Worm (Caenorhabditis elegans): ENCODE data around the gene ran-5.

The ran-5 gene

DNA sequence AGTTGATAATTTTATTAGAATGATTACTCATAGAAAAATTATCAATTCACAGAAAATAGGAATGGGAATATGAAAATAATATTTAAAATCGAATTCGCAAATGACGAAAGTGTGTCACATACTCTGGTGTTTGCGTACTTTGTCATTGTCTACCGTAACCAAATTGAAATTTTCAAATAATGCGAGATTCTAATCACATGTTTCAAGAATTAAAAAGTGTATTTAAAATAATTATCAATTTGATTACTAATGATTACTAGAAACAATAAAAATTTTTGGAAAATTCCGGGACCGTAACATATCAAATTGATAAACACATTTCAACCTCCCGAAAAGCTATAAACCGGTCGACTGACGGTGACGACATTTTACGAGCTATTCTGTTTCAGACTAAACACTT lies 43.5 kb downstream of the ran-5 start, which contains the start of the genes fbf-2 and nspg-3:
fbf-2 (minus strand) TSS at position 101 of the 400 bp plus-strand sequence.
nspg-3 (plus strand) TSS at position 388 of the 400 bp plus-strand sequence.
- no peak for TF ChIP-seq flt-1 (GFP tag; IDR thresholded peaks at IDR 0.05)
- TF ChIP-seq ets-7 (tag; optimal IDR thresholded peaks at IDR 0.05): no peak
- TF ChIP-seq ama-1 (optimal IDR thresholded peaks at IDR 0.05): no peak
- no peak for TF ChIP-seq aly-1 (tag; optimal IDR thresholded peaks at IDR 0.05)
- TF ChIP-seq ceh-13 (GFP tag; optimal IDR thresholded peaks at IDR 0.05): no peak
- no peak for TF ChIP-seq hmbx-1 (tag; optimal IDR thresholded peaks at IDR 0.05)
- TF ChIP-seq B0310.2 (tag; optimal IDR thresholded peaks at IDR 0.05): no peak
- TF ChIP-seq pes-1 (GFP tag; IDR thresholded peaks at IDR 0.05): no peak
- TF ChIP-seq F13C5.2 (tag; optimal IDR thresholded peaks at IDR 0.05): no peak
- no peak for TF ChIP-seq tbx-11 (GFP tag; IDR thresholded peaks at IDR 0.05)
- no peak for TF ChIP-seq scrt-1 (GFP tag; IDR thresholded peaks at IDR 0.05)
- no peak for TF ChIP-seq hmg-4 (GFP tag; optimal IDR thresholded peaks at IDR 0.05)
- no peak for TF ChIP-seq tbx-37 (GFP tag; conservative IDR thresholded peaks at IDR 0.05)
- no peak for TF ChIP-seq tra-4 (tag; optimal IDR thresholded peaks at IDR 0.05)
- TF ChIP-seq hnd-1 (tag; optimal IDR thresholded peaks at IDR 0.05): no peak
- no peak for TF ChIP-seq ceh-36 (tag; optimal IDR thresholded peaks at IDR 0.05)

DNA sequence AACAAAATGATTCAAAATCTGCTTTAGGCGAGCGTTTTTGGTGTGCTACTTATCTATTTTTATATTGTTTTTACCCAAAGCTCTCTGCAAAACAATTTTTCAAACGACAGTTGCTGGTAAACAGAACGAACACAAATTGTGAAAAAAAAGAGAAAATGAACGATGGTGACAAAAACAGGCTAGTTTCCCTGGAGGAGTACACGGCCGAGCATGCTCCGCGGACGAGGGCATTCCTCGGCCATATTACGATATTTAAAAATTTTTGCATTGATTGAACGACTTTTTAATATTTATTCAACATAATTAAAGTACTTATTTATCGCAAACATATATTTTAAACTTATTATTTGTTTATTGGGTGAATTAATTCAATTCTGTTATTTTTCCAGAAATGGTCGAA lies 49.5 kb downstream of the ran-5 start, which contains the start of the genes tpp-2 and rbbp-5:
tpp-2 (minus strand) TSS at position 157 of the 400 bp plus-strand sequence.
rbbp-5 (plus strand) TSS at position 390 of the 400 bp plus-strand sequence.
- TF ChIP-seq scrt-1 (GFP tag; IDR thresholded peaks at IDR 0.05) (no peak), tbx-37 (GFP tag; conservative IDR thresholded peaks at IDR 0.05) (peak; percentile 57; the same call in 1 of the 2 replicates)
